Worm (Caenorhabditis elegans): Measurements from ENCODE around the gene K06A1.2.

Gene K06A1.2

DNA sequence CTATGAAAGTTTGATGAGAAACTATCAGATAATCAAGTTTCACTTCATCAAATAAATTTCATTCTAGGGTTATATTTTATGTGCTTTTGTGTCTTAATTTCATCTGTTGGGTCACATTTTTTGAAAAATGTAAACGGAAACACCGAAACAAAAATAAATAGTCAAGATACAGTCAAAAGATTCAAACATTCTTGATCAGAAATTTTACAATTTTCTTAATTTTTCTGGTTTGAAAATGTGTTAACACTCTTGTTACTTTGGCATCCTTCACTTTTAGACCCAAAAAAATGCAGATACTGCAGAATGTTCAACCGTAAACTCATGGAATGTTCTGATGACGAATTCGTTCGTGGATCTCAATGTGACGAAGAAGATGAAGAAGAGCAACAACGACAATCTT lies 10.9 kb downstream of the K06A1.2 start, which contains the start of gene aptf-1:
aptf-1 (plus strand) TSS at position 301 of the 400 bp plus-strand sequence.
- no peak for TF ChIP-seq med-1 (GFP tag; optimal IDR thresholded peaks at IDR 0.05; ENCODE audit: insufficient read depth)
- TF ChIP-seq flt-1 (GFP tag; IDR thresholded peaks at IDR 0.05), result no peak
- no peak for TF ChIP-seq cog-1 (tag; optimal IDR thresholded peaks at IDR 0.05)
- TF ChIP-seq T22C8.4 (GFP tag; IDR thresholded peaks at IDR 0.05), result no peak
- no peak for TF ChIP-seq ztf-23 (GFP tag; IDR thresholded peaks at IDR 0.05)
- TF ChIP-seq klf-2 (GFP tag; conservative IDR thresholded peaks at IDR 0.05), result no peak
- no peak for TF ChIP-seq tab-1 (GFP tag; IDR thresholded peaks at IDR 0.05)
- no peak for TF ChIP-seq ref-1 (GFP tag; conservative IDR thresholded peaks at IDR 0.05)

DNA sequence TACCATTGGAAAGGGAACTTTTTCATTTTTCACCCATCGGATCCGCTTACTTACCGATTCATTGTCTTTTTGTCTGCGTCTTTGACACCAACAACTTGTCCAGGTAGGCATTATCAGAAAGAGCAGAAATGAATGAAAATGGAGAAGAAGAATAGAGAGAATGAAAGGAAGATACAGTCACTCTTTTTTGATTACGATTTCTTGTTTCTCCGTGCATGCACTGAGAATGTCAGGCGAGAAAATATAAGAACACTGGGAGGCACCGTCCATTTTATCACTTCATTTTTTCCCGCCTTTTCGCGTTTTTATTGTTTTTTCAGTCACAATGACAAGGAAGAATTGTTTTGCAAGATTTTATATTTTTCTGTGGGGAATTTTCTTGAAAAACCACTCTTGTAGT lies 25.5 kb downstream of the K06A1.2 start:
- TF ChIP-seq ztf-29 (GFP tag; IDR thresholded peaks at IDR 0.05) (no peak), T22C8.4 (GFP tag; IDR thresholded peaks at IDR 0.05) (no peak), ref-1 (GFP tag; conservative IDR thresholded peaks at IDR 0.05) (no peak), klf-2 (GFP tag; conservative IDR thresholded peaks at IDR 0.05) (no peak), med-1 (GFP tag; optimal IDR thresholded peaks at IDR 0.05; ENCODE audit: insufficient read depth) (no peak), ztf-23 (GFP tag; IDR thresholded peaks at IDR 0.05) (no peak), tab-1 (GFP tag; IDR thresholded peaks at IDR 0.05) (no peak), cog-1 (tag; optimal IDR thresholded peaks at IDR 0.05) (no peak), flt-1 (GFP tag; IDR thresholded peaks at IDR 0.05) (no peak)

DNA sequence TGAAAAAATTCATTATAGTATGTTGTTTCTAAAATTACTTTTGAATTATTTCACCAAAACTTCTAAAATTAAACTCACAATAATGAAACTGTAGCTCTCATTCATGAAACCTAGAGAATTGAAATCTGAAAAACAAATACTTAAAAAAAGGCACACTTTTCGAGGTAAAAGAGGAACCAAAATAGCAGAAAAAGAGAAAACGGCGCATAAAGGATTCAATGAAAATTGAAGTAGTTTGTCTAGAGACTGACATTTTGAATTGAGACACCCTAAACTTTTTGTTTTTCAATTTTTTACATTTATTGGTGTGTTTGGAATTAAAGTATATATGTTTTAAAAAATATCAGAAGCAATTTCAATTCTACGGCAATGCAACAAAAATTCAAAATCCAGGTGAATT lies 27.2 kb downstream of the K06A1.2 start, which contains the start of gene dgk-5:
dgk-5 (minus strand) TSS at position 101 of the 400 bp plus-strand sequence.
- TF ChIP-seq ztf-29 (GFP tag; IDR thresholded peaks at IDR 0.05), result no peak
- TF ChIP-seq T22C8.4 (GFP tag; IDR thresholded peaks at IDR 0.05), result no peak
- no peak for TF ChIP-seq med-1 (GFP tag; optimal IDR thresholded peaks at IDR 0.05; ENCODE audit: insufficient read depth)
- no peak for TF ChIP-seq tab-1 (GFP tag; IDR thresholded peaks at IDR 0.05)
- no peak for TF ChIP-seq ref-1 (GFP tag; conservative IDR thresholded peaks at IDR 0.05)
- no peak for TF ChIP-seq ztf-23 (GFP tag; IDR thresholded peaks at IDR 0.05)
- no peak for TF ChIP-seq flt-1 (GFP tag; IDR thresholded peaks at IDR 0.05)
- TF ChIP-seq cog-1 (tag; optimal IDR thresholded peaks at IDR 0.05), result no peak
- no peak for TF ChIP-seq klf-2 (GFP tag; conservative IDR thresholded peaks at IDR 0.05)

DNA sequence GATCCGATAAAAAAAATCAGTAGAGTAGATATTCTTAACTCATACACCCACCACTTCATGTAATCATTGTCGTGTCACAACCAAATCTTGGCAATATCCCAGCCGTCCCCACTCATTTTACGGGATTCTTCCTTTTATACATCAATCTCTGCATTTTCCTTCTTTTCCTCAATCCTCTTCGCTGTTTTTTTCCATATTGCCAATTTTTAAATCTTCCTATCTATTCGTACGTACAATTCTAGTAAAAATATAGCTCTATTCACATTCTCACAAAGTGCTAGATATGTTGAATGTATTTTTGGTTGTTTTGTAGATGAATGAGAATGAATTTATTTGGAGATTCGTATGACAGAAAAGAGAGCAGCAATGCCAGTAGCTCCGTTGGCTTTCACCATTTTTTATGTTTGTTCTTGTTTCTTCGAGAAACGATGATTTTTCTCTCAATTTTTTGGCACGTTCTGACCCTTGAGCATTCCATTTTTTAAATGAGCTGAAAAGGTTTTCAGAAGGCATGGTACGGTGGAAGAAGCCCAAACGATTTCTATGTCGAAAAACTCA lies 31.4 kb downstream of the K06A1.2 start, which contains the start of gene T28D9.16:
T28D9.16 (plus strand) TSS at position 508 of the 558 bp plus-strand sequence.
- TF ChIP-seq T22C8.4 (GFP tag; IDR thresholded peaks at IDR 0.05) (no peak), klf-2 (GFP tag; conservative IDR thresholded peaks at IDR 0.05) (no peak), ztf-29 (GFP tag; IDR thresholded peaks at IDR 0.05) (no peak), flt-1 (GFP tag; IDR thresholded peaks at IDR 0.05) (no peak), cog-1 (tag; optimal IDR thresholded peaks at IDR 0.05) (no peak), ref-1 (GFP tag; conservative IDR thresholded peaks at IDR 0.05) (no peak), ztf-23 (GFP tag; IDR thresholded peaks at IDR 0.05) (no peak), med-1 (GFP tag; optimal IDR thresholded peaks at IDR 0.05; ENCODE audit: insufficient read depth) (no peak), tab-1 (GFP tag; IDR thresholded peaks at IDR 0.05) (no peak)

DNA sequence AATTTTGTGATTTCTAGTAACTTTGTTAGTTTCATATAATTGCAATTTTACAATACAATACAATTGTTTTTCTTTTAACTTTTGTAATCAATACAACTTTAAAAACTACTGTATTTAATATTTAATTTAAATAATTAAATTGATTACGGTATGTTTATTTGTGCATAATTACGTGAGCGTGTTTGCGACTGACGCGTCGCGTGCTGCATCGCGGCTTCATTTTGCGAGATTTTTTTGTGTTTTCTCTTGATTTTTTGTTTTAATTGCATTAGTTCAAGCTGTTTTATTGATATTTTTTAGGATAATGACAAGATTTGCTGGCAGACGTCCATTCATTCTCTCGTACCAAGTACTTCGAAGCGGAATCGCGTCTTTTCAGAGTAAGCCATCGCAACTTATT lies 32.8 kb downstream of the K06A1.2 start, which contains the start of gene T28D9.4:
T28D9.4 (plus strand) TSS at position 301 of the 400 bp plus-strand sequence.
- no peak for TF ChIP-seq ref-1 (GFP tag; conservative IDR thresholded peaks at IDR 0.05)
- TF ChIP-seq flt-1 (GFP tag; IDR thresholded peaks at IDR 0.05), result no peak
- no peak for TF ChIP-seq ztf-29 (GFP tag; IDR thresholded peaks at IDR 0.05)
- TF ChIP-seq ztf-23 (GFP tag; IDR thresholded peaks at IDR 0.05), result no peak
- no peak for TF ChIP-seq T22C8.4 (GFP tag; IDR thresholded peaks at IDR 0.05)
- no peak for TF ChIP-seq cog-1 (tag; optimal IDR thresholded peaks at IDR 0.05)
- TF ChIP-seq tab-1 (GFP tag; IDR thresholded peaks at IDR 0.05), result no peak
- TF ChIP-seq med-1 (GFP tag; optimal IDR thresholded peaks at IDR 0.05; ENCODE audit: insufficient read depth), result no peak
- TF ChIP-seq klf-2 (GFP tag; conservative IDR thresholded peaks at IDR 0.05), result no peak

DNA sequence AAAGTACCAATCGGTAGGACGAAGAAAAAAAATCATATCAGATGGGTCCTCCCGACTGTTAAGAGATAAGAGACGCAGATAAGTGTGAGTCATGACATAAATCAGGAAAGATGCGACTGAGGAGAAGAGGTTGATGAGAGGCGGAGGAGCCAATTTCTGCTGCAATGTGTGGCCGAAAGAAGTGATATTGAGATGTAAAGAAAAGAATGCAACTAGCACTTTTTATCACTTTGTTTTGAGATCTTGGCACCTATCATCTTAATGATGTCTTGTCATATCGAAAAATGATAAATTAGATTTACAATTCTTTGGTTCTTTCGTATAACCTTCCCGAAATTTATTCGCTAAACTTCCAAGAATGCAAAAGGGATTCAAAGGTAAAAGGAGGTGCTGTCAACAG lies 38.3 kb downstream of the K06A1.2 start, which contains the start of gene del-10:
del-10 (minus strand) TSS at position 24 of the 400 bp plus-strand sequence.
- TF ChIP-seq med-1 (GFP tag; optimal IDR thresholded peaks at IDR 0.05; ENCODE audit: insufficient read depth), result no peak
- TF ChIP-seq ztf-29 (GFP tag; IDR thresholded peaks at IDR 0.05), result no peak
- no peak for TF ChIP-seq ref-1 (GFP tag; conservative IDR thresholded peaks at IDR 0.05)
- no peak for TF ChIP-seq T22C8.4 (GFP tag; IDR thresholded peaks at IDR 0.05)
- no peak for TF ChIP-seq ztf-23 (GFP tag; IDR thresholded peaks at IDR 0.05)
- no peak for TF ChIP-seq klf-2 (GFP tag; conservative IDR thresholded peaks at IDR 0.05)
- TF ChIP-seq flt-1 (GFP tag; IDR thresholded peaks at IDR 0.05), result no peak
- no peak for TF ChIP-seq tab-1 (GFP tag; IDR thresholded peaks at IDR 0.05)
- no peak for TF ChIP-seq cog-1 (tag; optimal IDR thresholded peaks at IDR 0.05)

DNA sequence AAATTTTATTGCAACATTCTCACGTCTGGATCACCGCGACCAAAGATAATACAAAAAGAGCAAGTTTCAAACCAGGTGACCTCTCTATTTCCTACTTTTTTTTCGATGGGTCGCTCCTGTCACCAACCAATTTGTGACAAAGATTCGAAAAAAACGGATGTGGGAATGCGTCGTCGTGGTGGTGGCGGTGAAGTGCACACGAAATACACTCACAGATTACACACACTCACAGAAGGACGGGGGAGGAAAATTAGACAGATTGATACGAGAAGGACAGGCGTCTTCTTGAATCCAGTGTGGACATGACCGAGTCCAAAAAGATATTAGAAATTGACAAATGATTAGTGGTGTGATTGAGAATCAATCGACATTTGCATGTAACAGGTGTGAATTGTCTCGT lies 39.0 kb downstream of the K06A1.2 start:
- TF ChIP-seq cog-1 (tag; optimal IDR thresholded peaks at IDR 0.05) (no peak), flt-1 (GFP tag; IDR thresholded peaks at IDR 0.05) (no peak), tab-1 (GFP tag; IDR thresholded peaks at IDR 0.05) (no peak), klf-2 (GFP tag; conservative IDR thresholded peaks at IDR 0.05) (no peak), med-1 (GFP tag; optimal IDR thresholded peaks at IDR 0.05; ENCODE audit: insufficient read depth) (no peak)

DNA sequence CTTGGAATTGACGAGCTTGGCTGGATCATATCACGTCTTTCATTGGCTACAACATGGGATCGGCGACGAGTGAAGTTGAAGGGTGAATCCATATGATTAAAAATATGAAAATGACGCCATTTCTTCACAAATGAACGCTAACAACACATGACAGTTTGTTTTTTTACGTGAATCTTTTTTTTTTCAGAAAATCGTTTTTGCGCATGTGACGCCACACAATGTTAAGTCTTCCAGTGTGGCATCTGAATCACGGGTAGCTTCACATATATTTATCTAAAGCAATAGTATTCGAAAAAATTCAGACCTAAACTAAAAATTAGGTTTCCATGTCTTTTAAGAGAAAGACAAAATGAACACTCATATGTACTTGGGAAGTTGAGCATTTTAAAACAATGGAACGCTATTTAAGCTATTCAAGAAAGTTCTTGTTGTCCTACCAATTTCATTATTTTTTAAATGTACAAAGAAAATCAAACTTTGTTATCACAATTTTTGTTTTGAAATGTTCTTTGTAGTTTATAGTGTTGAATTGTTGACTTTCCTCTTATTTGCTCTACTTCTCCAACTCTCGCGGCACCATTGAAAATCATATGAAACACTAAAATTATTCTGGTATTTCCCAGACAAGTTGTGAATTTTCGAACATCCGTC lies 41.2 kb downstream of the K06A1.2 start, which contains the start of the genes lido-16 and plpp-1.2:
lido-16 (minus strand) TSS at position 101 of the 651 bp plus-strand sequence.
plpp-1.2 (plus strand) TSS at position 601 of the 651 bp plus-strand sequence.
- no peak for TF ChIP-seq flt-1 (GFP tag; IDR thresholded peaks at IDR 0.05)
- TF ChIP-seq med-1 (GFP tag; optimal IDR thresholded peaks at IDR 0.05; ENCODE audit: insufficient read depth), result no peak
- no peak for TF ChIP-seq ztf-29 (GFP tag; IDR thresholded peaks at IDR 0.05)
- TF ChIP-seq cog-1 (tag; optimal IDR thresholded peaks at IDR 0.05), result no peak
- TF ChIP-seq ztf-23 (GFP tag; IDR thresholded peaks at IDR 0.05), result no peak
- TF ChIP-seq tab-1 (GFP tag; IDR thresholded peaks at IDR 0.05), result no peak
- TF ChIP-seq ref-1 (GFP tag; conservative IDR thresholded peaks at IDR 0.05), result no peak
- TF ChIP-seq klf-2 (GFP tag; conservative IDR thresholded peaks at IDR 0.05), result no peak
- TF ChIP-seq T22C8.4 (GFP tag; IDR thresholded peaks at IDR 0.05), result no peak

DNA sequence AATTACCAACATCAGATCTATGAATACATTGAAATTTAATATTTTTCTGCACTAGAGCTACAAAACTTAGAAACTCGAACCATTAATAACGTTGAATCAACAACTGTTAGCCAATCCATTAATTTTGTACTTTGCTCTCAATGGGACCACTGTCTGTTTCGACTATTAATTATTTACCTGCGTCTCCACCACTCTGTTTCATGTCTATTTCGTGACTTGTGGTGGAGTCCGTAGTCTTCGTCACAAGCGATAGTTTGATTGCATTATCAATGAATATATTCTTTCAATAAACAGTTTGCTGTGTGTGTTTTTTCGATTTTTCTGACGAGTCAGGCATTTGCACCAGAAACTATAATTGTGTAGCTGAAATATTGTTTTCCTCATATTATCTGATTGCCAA lies 42.5 kb downstream of the K06A1.2 start:
- TF ChIP-seq T22C8.4 (GFP tag; IDR thresholded peaks at IDR 0.05), result no peak
- TF ChIP-seq med-1 (GFP tag; optimal IDR thresholded peaks at IDR 0.05; ENCODE audit: insufficient read depth), result no peak
- TF ChIP-seq ztf-29 (GFP tag; IDR thresholded peaks at IDR 0.05), result no peak
- TF ChIP-seq ztf-23 (GFP tag; IDR thresholded peaks at IDR 0.05), result no peak
- TF ChIP-seq cog-1 (tag; optimal IDR thresholded peaks at IDR 0.05), result no peak
- no peak for TF ChIP-seq tab-1 (GFP tag; IDR thresholded peaks at IDR 0.05)
- TF ChIP-seq klf-2 (GFP tag; conservative IDR thresholded peaks at IDR 0.05), result no peak
- no peak for TF ChIP-seq flt-1 (GFP tag; IDR thresholded peaks at IDR 0.05)
- TF ChIP-seq ref-1 (GFP tag; conservative IDR thresholded peaks at IDR 0.05), result no peak
